Worm (Caenorhabditis elegans) whole organism, young adult: ENCODE measurements around the gene C40H1.8.

ENCODE experiments used
- C17E4.6 ChIP-seq: fragments of 200-800 bp; sonication (Bioruptor generic); IDR thresholded peaks from 2 replicates; pipeline ENCODE4 v1.3.6; 2022; ENCODE audit warnings: missing genetic modification reagents, missing genetic modification characterization, missing compliant biosample characterization
- F10E7.11 ChIP-seq: sonication (generic microtip); optimal IDR thresholded peaks from 2 replicates; lab custom pipeline; 2017; ENCODE audit warnings: mild to moderate bottlenecking, missing genetic modification characterization, moderate library complexity, missing compliant biosample characterization
- F57C9.4 ChIP-seq: sonication (generic microtip); optimal IDR thresholded peaks from 2 replicates; lab custom pipeline; 2017; ENCODE audit warnings: mild to moderate bottlenecking, missing genetic modification characterization, missing compliant biosample characterization
- T07F8.4 ChIP-seq: sonication (generic microtip); optimal IDR thresholded peaks from 2 replicates; lab custom pipeline; 2016; ENCODE audit warnings: mild to moderate bottlenecking, missing genetic modification characterization, moderate library complexity, missing compliant biosample characterization
- T26A5.8 ChIP-seq: sonication (generic microtip); optimal IDR thresholded peaks from 2 replicates; lab custom pipeline; 2016; ENCODE audit warnings: missing genetic modification characterization, missing compliant biosample characterization
- Y53F4B.3 ChIP-seq: fragments of 200-800 bp; sonication (Bioruptor generic); IDR thresholded peaks from 2 replicates; pipeline ENCODE4 v1.3.6; 2022; ENCODE audit warnings: missing genetic modification reagents, missing genetic modification characterization, missing compliant biosample characterization
- Y95B8A.8 ChIP-seq: fragments of 200-800 bp; sonication (Bioruptor generic); IDR thresholded peaks from 2 replicates; pipeline ENCODE4 v1.3.6; 2022; ENCODE audit warnings: missing genetic modification reagents, missing genetic modification characterization, missing compliant biosample characterization
- akir-1 ChIP-seq: fragments of 200-800 bp; sonication (Bioruptor generic); optimal IDR thresholded peaks from 2 replicates; lab custom pipeline; 2018; ENCODE audit warnings: mild to moderate bottlenecking, missing genetic modification characterization, moderate library complexity, missing compliant biosample characterization
- aptf-2 ChIP-seq: fragments of 200-800 bp; sonication (Bioruptor generic); conservative IDR thresholded peaks from 2 replicates; pipeline ENCODE4 v1.3.6; 2022; ENCODE audit warnings: missing genetic modification reagents, missing genetic modification characterization, missing compliant biosample characterization
- attf-5 ChIP-seq: fragments of 200-800 bp; sonication (Bioruptor generic); optimal IDR thresholded peaks from 2 replicates; lab custom pipeline; 2018; ENCODE audit warnings: mild to moderate bottlenecking, missing genetic modification characterization, missing compliant biosample characterization
- ceh-58 ChIP-seq: fragments of 200-800 bp; sonication (Bioruptor generic); IDR thresholded peaks from 2 replicates; pipeline ENCODE4 v1.3.6; 2022; ENCODE audit warnings: missing genetic modification characterization, missing compliant biosample characterization
- ceh-91 ChIP-seq: fragments of 200-800 bp; sonication (Bioruptor generic); IDR thresholded peaks from 2 replicates; pipeline ENCODE4 v1.3.6; 2022; ENCODE audit warnings: missing genetic modification reagents, missing genetic modification characterization, missing compliant biosample characterization
- dpff-1 ChIP-seq: sonication (generic microtip); optimal IDR thresholded peaks from 2 replicates; lab custom pipeline; 2017; ENCODE audit warnings: mild to moderate bottlenecking, missing genetic modification characterization, missing compliant biosample characterization
- egl-18 ChIP-seq: fragments of 200-800 bp; sonication (Bioruptor generic); IDR thresholded peaks from 2 replicates; pipeline ENCODE4 v1.3.6; 2022; ENCODE audit warnings: missing genetic modification reagents, missing genetic modification characterization, missing compliant biosample characterization
- him-1 ChIP-seq: sonication (generic microtip); optimal IDR thresholded peaks from 2 replicates; lab custom pipeline; 2016; ENCODE audit warnings: missing genotype, missing genetic modification reagents, missing genetic modification characterization, missing compliant biosample characterization
- hlh-26 ChIP-seq: fragments of 200-800 bp; sonication (Bioruptor generic); conservative IDR thresholded peaks from 2 replicates; pipeline ENCODE4 v1.3.6; 2022; ENCODE audit warnings: missing genetic modification reagents, missing genetic modification characterization, missing compliant biosample characterization
- hmg-1.2 ChIP-seq: fragments of 200-800 bp; sonication (Bioruptor generic); IDR thresholded peaks from 2 replicates; pipeline ENCODE4 v1.3.6; 2022; ENCODE audit warnings: missing genetic modification reagents, missing genetic modification characterization, missing compliant biosample characterization
- hsf-1 ChIP-seq: fragments of 200-800 bp; sonication (Bioruptor generic); IDR thresholded peaks from 2 replicates; pipeline ENCODE4 v1.3.6; 2022; ENCODE audit warnings: missing genetic modification reagents, missing genetic modification characterization, missing compliant biosample characterization
- lin-40 ChIP-seq: sonication (generic microtip); optimal IDR thresholded peaks from 2 replicates; lab custom pipeline; 2016; ENCODE audit warnings: missing genetic modification characterization, mild to moderate bottlenecking, missing compliant biosample characterization, missing genotype, missing genetic modification reagents
- lir-1 ChIP-seq: fragments of 200-800 bp; sonication (Bioruptor generic); conservative IDR thresholded peaks from 2 replicates; pipeline ENCODE4 v1.3.6; 2022; ENCODE audit warnings: missing genetic modification reagents, missing genetic modification characterization, missing compliant biosample characterization
- lsl-1 ChIP-seq: fragments of 200-800 bp; sonication (Bioruptor generic); optimal IDR thresholded peaks from 2 replicates; lab custom pipeline; 2018; ENCODE audit warnings: mild to moderate bottlenecking, missing genetic modification characterization, moderate library complexity, missing compliant biosample characterization
- lsy-27 ChIP-seq: sonication (generic microtip); optimal IDR thresholded peaks from 2 replicates; lab custom pipeline; 2017; ENCODE audit warnings: missing genetic modification characterization, mild to moderate bottlenecking, missing compliant biosample characterization, antibody characterized with exemption, missing genotype, borderline replicate concordance; ENCODE audit not compliant: insufficient read depth
- madf-10 ChIP-seq: sonication (generic microtip); optimal IDR thresholded peaks from 2 replicates; lab custom pipeline; 2016; ENCODE audit warnings: mild to moderate bottlenecking, missing genetic modification characterization, missing compliant biosample characterization
- madf-3 ChIP-seq: fragments of 200-800 bp; sonication (Bioruptor generic); IDR thresholded peaks from 2 replicates; pipeline ENCODE4 v1.3.6; 2022; ENCODE audit warnings: missing genetic modification reagents, missing genetic modification characterization, missing compliant biosample characterization
- madf-8 ChIP-seq: fragments of 200-800 bp; sonication (Bioruptor generic); conservative IDR thresholded peaks from 2 replicates; pipeline ENCODE4 v1.3.6; 2022; ENCODE audit warnings: missing genetic modification reagents, missing genetic modification characterization, missing compliant biosample characterization
- mcd-1 ChIP-seq: fragments of 200-800 bp; sonication (Bioruptor generic); IDR thresholded peaks from 2 replicates; pipeline ENCODE4 v1.3.6; 2022; ENCODE audit warnings: missing genetic modification reagents, missing genetic modification characterization, missing compliant biosample characterization
- mxl-1 ChIP-seq: sonication (generic microtip); optimal IDR thresholded peaks from 2 replicates; lab custom pipeline; 2016; ENCODE audit warnings: missing genetic modification characterization, missing compliant biosample characterization
- nfya-2 ChIP-seq: fragments of 200-800 bp; sonication (Bioruptor generic); IDR thresholded peaks from 2 replicates; pipeline ENCODE4 v1.3.6; 2022; ENCODE audit warnings: missing genetic modification reagents, missing genetic modification characterization, missing compliant biosample characterization
- nhr-80 ChIP-seq: sonication (generic microtip); optimal IDR thresholded peaks from 2 replicates; lab custom pipeline; 2016; ENCODE audit warnings: missing genetic modification characterization, missing compliant biosample characterization
- pha-4 ChIP-seq: fragments of 150-350 bp; sonication (generic microtip); optimal IDR thresholded peaks from 2 replicates; lab custom pipeline; 2014; ENCODE audit warnings: missing biosample characterization, missing genetic modification reagents, missing genetic modification characterization
- repo-1 ChIP-seq: sonication (generic microtip); optimal IDR thresholded peaks from 2 replicates; lab custom pipeline; 2017; ENCODE audit warnings: mild to moderate bottlenecking, missing genetic modification characterization, missing compliant biosample characterization
- rpc-1 ChIP-seq, 2 experiments: fragments of 150-350 bp in 1 of 2; sonication (generic microtip) in 1 of 2; optimal IDR thresholded peaks; 2 replicates each; lab custom pipeline; 2014 to 2018; ENCODE audit warnings: missing biosample characterization in 1 of 2, missing genetic modification characterization in 1 of 2, missing genetic modification reagents in 1 of 2, missing genotype in 1 of 2
- sdz-38 ChIP-seq: sonication (generic microtip); optimal IDR thresholded peaks from 2 replicates; lab custom pipeline; 2016; ENCODE audit warnings: missing genotype, missing genetic modification characterization, missing compliant biosample characterization
- sea-2 ChIP-seq: fragments of 200-800 bp; sonication (Bioruptor generic); IDR thresholded peaks from 2 replicates; pipeline ENCODE4 v1.3.6; 2022; ENCODE audit warnings: missing genetic modification characterization, missing compliant biosample characterization
- unc-130 ChIP-seq: sonication (generic microtip); optimal IDR thresholded peaks from 2 replicates; lab custom pipeline; 2016; ENCODE audit warnings: missing genetic modification reagents, missing genetic modification characterization, missing compliant biosample characterization
- ztf-22 ChIP-seq: fragments of 200-800 bp; sonication (Bioruptor generic); optimal IDR thresholded peaks from 2 replicates; lab custom pipeline; 2018; ENCODE audit warnings: mild to moderate bottlenecking, missing genetic modification characterization, moderate library complexity, missing compliant biosample characterization
- ztf-28 ChIP-seq: fragments of 200-800 bp; sonication (Bioruptor generic); IDR thresholded peaks from 2 replicates; pipeline ENCODE4 v1.3.6; 2022; ENCODE audit warnings: missing genetic modification reagents, missing genetic modification characterization, missing compliant biosample characterization
- ztf-3 ChIP-seq: fragments of 200-800 bp; sonication (Bioruptor generic); optimal IDR thresholded peaks from 2 replicates; lab custom pipeline; 2018; ENCODE audit warnings: mild to moderate bottlenecking, missing genetic modification characterization, missing compliant biosample characterization
- ztf-6 ChIP-seq: fragments of 200-800 bp; sonication (Bioruptor generic); IDR thresholded peaks from 2 replicates; pipeline ENCODE4 v1.3.6; 2022; ENCODE audit warnings: missing genetic modification reagents, missing genetic modification characterization, missing compliant biosample characterization

C40H1.8 gene

DNA sequence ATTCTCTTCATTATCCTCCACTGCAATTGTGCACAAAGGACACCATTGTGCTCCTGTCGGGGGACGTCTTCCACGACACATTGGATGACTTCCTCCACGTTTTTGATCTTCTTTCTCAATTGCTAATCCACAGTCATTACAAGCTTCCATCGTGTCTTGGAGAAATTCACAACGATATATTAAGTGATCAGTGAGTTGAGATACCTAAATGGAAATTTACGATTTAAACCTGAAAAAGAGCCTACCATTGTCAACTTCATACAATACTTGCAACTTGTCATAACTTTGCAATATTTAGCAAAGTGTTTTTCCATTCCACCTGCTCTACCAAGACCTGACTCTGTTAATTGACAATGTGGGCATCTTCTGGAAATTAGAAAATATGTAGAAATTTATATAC is 13.4 kb downstream of the C40H1.8 start:
- TF ChIP-seq T26A5.8 (tag; lab: Kevin White, UChicago) (no peak), lsy-27 (no peak), nfya-2 (GFP tag; lab: Robert Waterston, UW) (no peak), hsf-1 (GFP tag; lab: Robert Waterston, UW) (no peak), akir-1 (GFP tag; lab: Kevin White, UChicago) (no peak), ztf-6 (no peak), madf-10 (no peak), repo-1 (tag; lab: Kevin White, UChicago) (no peak), lin-40 (tag; lab: Kevin White, UChicago) (no peak), sdz-38 (tag; lab: Kevin White, UChicago) (no peak), mxl-1 (tag; lab: Kevin White, UChicago) (no peak), him-1 (tag; lab: Kevin White, UChicago) (no peak), sea-2 (GFP tag; lab: Robert Waterston, UW) (no peak), lsl-1 (no peak)
- TF ChIP-seq, all 124 proteins: peak for 0

DNA sequence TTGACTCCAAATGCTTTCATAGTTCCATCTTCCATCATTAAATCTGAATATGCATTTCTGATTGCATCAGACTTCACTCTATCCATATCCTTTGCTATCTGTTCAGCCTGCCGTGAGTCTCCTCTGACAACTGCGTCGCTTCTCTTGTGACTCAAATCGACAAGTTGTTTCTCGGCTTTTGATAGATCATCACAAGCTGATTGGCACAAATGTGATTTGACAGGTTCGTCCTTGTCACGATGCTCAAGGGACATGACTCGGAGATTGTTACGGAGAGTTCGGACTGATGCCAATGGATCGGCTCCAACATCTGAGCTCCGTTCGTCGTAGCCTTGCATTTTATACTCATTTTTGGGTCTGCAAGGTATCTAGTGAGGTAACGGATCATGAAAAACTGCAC is 14.2 kb downstream of the C40H1.8 start:
- TF ChIP-seq attf-5 (GFP tag; lab: Kevin White, UChicago): no peak
- TF ChIP-seq rpc-1 (optimal IDR thresholded peaks at IDR 0.05; lab: Kevin White, UChicago): no peak
- TF ChIP-seq rpc-1 (tag; optimal IDR thresholded peaks at IDR 0.05; lab: Kevin White, UChicago): no peak
- no peak for TF ChIP-seq pha-4
- TF ChIP-seq Y95B8A.8 (GFP tag; lab: Robert Waterston, UW): no peak
- no peak for TF ChIP-seq ztf-3
- TF ChIP-seq ztf-28 (GFP tag; lab: Robert Waterston, UW): no peak
- no peak for TF ChIP-seq mcd-1 (GFP tag; lab: Robert Waterston, UW)
- TF ChIP-seq T07F8.4 (tag; lab: Kevin White, UChicago): no peak
- no peak for TF ChIP-seq C17E4.6 (GFP tag; lab: Robert Waterston, UW)
- TF ChIP-seq ceh-91: no peak
- no peak for TF ChIP-seq aptf-2 (GFP tag; lab: Robert Waterston, UW)
- no peak for TF ChIP-seq sea-2 (GFP tag; lab: Robert Waterston, UW)

DNA sequence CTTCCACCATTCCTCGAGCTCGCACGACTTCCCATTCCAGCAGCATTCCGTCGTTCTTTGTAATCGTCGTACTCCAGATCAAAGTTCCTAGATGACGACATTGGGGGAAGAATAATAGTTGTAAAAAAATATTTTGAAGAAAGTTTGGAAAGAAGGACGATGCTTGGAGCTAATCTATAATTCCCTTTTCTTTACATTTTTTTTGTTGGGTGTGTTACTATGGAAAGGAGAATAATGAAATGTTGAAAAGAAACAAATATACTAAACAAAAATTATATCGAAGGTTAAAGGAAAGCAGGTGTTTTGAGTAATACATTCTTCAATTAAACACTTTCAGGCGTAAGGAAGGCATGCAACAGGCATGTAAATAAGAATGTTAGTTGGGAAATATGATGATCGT is 14.7 kb downstream of the C40H1.8 start, which contains the start of gene C40H1.3:
Gene C40H1.3 (minus strand): TSS at position 101 of the 400 bp plus-strand sequence.
- TF ChIP-seq F10E7.11 (tag; lab: Kevin White, UChicago) (no peak), ztf-3 (no peak), ztf-6 (no peak), Y53F4B.3 (GFP tag; lab: Robert Waterston, UW) (no peak), hmg-1.2 (GFP tag; lab: Robert Waterston, UW) (no peak), ceh-58 (GFP tag; lab: Robert Waterston, UW) (no peak), egl-18 (GFP tag; lab: Robert Waterston, UW) (no peak), lir-1 (GFP tag; lab: Robert Waterston, UW) (no peak), nhr-80 (no peak), F57C9.4 (tag; lab: Kevin White, UChicago) (no peak), hlh-26 (GFP tag; lab: Robert Waterston, UW) (no peak), madf-3 (GFP tag; lab: Robert Waterston, UW) (no peak), unc-130 (GFP tag; lab: Kevin White, UChicago) (no peak), dpff-1 (tag; lab: Kevin White, UChicago) (no peak), madf-8 (GFP tag; lab: Robert Waterston, UW) (no peak), ztf-22 (GFP tag; lab: Kevin White, UChicago) (no peak)
- TF ChIP-seq, all 124 proteins: peak for 0
